Worm (Caenorhabditis elegans): ENCODE results near the gene C03C10.7.

DNA sequence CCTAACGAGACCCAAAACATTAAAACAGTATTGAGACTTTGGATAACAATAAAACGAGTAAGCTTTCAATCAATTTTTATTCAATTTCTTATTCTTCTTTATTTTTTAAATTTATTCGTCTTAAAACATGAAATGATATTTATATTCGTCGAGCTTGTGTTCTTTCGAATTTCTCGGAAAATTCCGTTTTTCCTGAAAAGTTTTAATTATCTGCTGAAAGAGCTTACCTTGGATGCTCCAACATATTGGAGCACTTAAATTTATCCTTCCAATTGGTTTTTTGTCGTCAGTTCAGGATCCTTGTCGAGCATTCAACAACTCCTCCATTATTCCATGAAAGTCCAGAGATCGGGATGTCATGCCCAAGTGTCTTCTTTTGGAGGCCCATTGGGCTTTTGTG, 12.4 kb upstream of the C03C10.7 start:
- no peak for TF ChIP-seq fkh-10 (GFP tag; optimal IDR thresholded peaks at IDR 0.05)
- no peak for TF ChIP-seq nhr-77 (tag; optimal IDR thresholded peaks at IDR 0.05)
- TF ChIP-seq ceh-16 (tag; optimal IDR thresholded peaks at IDR 0.05): no peak
- TF ChIP-seq lin-15B (tag; optimal IDR thresholded peaks at IDR 0.05): no peak
- no peak for TF ChIP-seq nhr-28 (tag; optimal IDR thresholded peaks at IDR 0.05)
- TF ChIP-seq snpc-4 (tag; optimal IDR thresholded peaks at IDR 0.05): no peak
- TF ChIP-seq fkh-2 (tag; optimal IDR thresholded peaks at IDR 0.05): no peak
- TF ChIP-seq nhr-237 (tag; optimal IDR thresholded peaks at IDR 0.05): no peak

Data from whole organism, L3 larva.